Fruit fly (Drosophila melanogaster) whole organism, embryonic: ENCODE data around the gene kin17.

Experiments used
- CG11398 ChIP-seq: fragments of 200-800 bp; sonication (Bioruptor generic); optimal IDR thresholded peaks from 2 replicates; lab custom pipeline; 2016; ENCODE audit warnings: missing biosample characterization, missing genetic modification characterization
- CG13775 ChIP-seq: fragments of 200-800 bp; sonication (Bioruptor generic); optimal IDR thresholded peaks from 3 replicates; lab custom pipeline; 2017; ENCODE audit warnings: missing biosample characterization, mild to moderate bottlenecking, missing genetic modification characterization
- CG17829 ChIP-seq: fragments of 200-800 bp; optimal IDR thresholded peaks from 2 replicates; lab custom pipeline; 2019; ENCODE audit warnings: missing biosample characterization, mild to moderate bottlenecking, missing genetic modification characterization, moderate library complexity
- CG18011 ChIP-seq: fragments of 200-800 bp; sonication (Bioruptor generic); optimal IDR thresholded peaks from 2 replicates; lab custom pipeline; 2017; ENCODE audit warnings: missing biosample characterization, missing genetic modification characterization, mild to moderate bottlenecking, moderate library complexity, missing genotype
- Dip3 ChIP-seq: fragments of 200-800 bp; sonication (Bioruptor generic); optimal IDR thresholded peaks from 3 replicates; lab custom pipeline; 2016; ENCODE audit warnings: missing biosample characterization, missing genetic modification characterization
- Dp ChIP-seq: fragments of 200-800 bp; sonication (Bioruptor generic); optimal IDR thresholded peaks from 2 replicates; lab custom pipeline; 2018; ENCODE audit warnings: missing biosample characterization, mild to moderate bottlenecking, missing genetic modification characterization, moderate library complexity
- Scr ChIP-seq: fragments of 200-800 bp; sonication (Bioruptor generic); IDR thresholded peaks from 2 replicates; pipeline ENCODE4 v1.3.6; 2022; ENCODE audit warnings: missing biosample characterization, missing genetic modification characterization; ENCODE audit not compliant: partially characterized antibody
- Sin3A ChIP-seq: fragments of >200 bp; optimal IDR thresholded peaks from 2 replicates; lab custom pipeline; 2018
- cato ChIP-seq: fragments of 200-800 bp; sonication (Bioruptor generic); optimal IDR thresholded peaks from 2 replicates; lab custom pipeline; 2016; ENCODE audit warnings: missing biosample characterization, missing genetic modification characterization, borderline replicate concordance
- disco-r ChIP-seq: fragments of 200-800 bp; sonication (Bioruptor generic); optimal IDR thresholded peaks from 2 replicates; lab custom pipeline; 2016; ENCODE audit warnings: missing biosample characterization, missing genetic modification characterization
- ro ChIP-seq: fragments of 200-800 bp; sonication (Bioruptor generic); IDR thresholded peaks from 2 replicates; pipeline ENCODE4 v1.3.6; 2022; ENCODE audit warnings: missing biosample characterization, missing genetic modification characterization
- salm ChIP-seq: fragments of 200-800 bp; sonication (Bioruptor generic); optimal IDR thresholded peaks from 2 replicates; lab custom pipeline; 2018; ENCODE audit warnings: missing biosample characterization, mild to moderate bottlenecking, missing genetic modification characterization
- ttk ChIP-seq: fragments of 200-800 bp; sonication (Bioruptor generic); IDR thresholded peaks from 2 replicates; pipeline ENCODE4 v2.1.2; 2022; ENCODE audit warnings: missing biosample characterization, missing genetic modification characterization
- zfh2 ChIP-seq: fragments of 200-800 bp; sonication (Bioruptor generic); optimal IDR thresholded peaks from 2 replicates; lab custom pipeline; 2016; ENCODE audit warnings: missing biosample characterization, missing genetic modification characterization

dm6 chr3L:20379496-20379895 lies 22.9 kb downstream of the kin17 start:
- TF ChIP-seq Dp (no peak), CG13775 (no peak), zfh2 (no peak), ttk (GFP tag; lab: Robert Waterston, UW) (no peak), Sin3A (lab: Kevin White, UChicago) (no peak), Scr (GFP tag; lab: Robert Waterston, UW) (no peak), Dip3 (no peak), ro (no peak), salm (tag; lab: Kevin White, UChicago) (no peak), CG17829 (no peak), CG11398 (GFP tag; lab: Kevin White, UChicago) (no peak), CG18011 (no peak), disco-r (GFP tag; lab: Kevin White, UChicago) (no peak), cato (GFP tag; lab: Kevin White, UChicago) (no peak)
